Worm (Caenorhabditis elegans) whole organism, L4 larva: ENCODE data around the gene srh-282.

Source experiments
- F10B5.3 ChIP-seq: sonication (generic microtip); optimal IDR thresholded peaks from 2 replicates; lab custom pipeline; 2016; ENCODE audit warnings: mild to moderate bottlenecking, missing genetic modification characterization, missing compliant biosample characterization
- T20F7.1 ChIP-seq: fragments of 200-800 bp; sonication (Bioruptor generic); optimal IDR thresholded peaks from 2 replicates; lab custom pipeline; 2018; ENCODE audit warnings: mild to moderate bottlenecking, missing genetic modification characterization, missing compliant biosample characterization
- ZK546.5 ChIP-seq, 2 experiments: sonication (generic microtip); optimal IDR thresholded peaks; 2 replicates each; lab custom pipeline; 2017; ENCODE audit warnings: missing biosample characterization in 2 of 2, missing genetic modification characterization in 2 of 2
- aha-1 ChIP-seq: fragments of 150-350 bp; peaks from one replicate; lab custom pipeline; 2014; ENCODE audit warnings: missing biosample characterization, missing genetic modification characterization
- arid-1 ChIP-seq: fragments of 200-800 bp; sonication (Bioruptor generic); conservative IDR thresholded peaks from 2 replicates; pipeline ENCODE4 v1.3.6; 2022; ENCODE audit warnings: missing genetic modification reagents, missing genetic modification characterization, missing compliant biosample characterization
- attf-4 ChIP-seq: sonication (generic microtip); optimal IDR thresholded peaks from 3 replicates; lab custom pipeline; 2017; ENCODE audit warnings: missing biosample characterization, missing genetic modification characterization
- ceh-32 ChIP-seq: sonication (generic microtip); optimal IDR thresholded peaks from 2 replicates; lab custom pipeline; 2016; ENCODE audit warnings: mild to moderate bottlenecking, missing genetic modification characterization, missing compliant biosample characterization; ENCODE audit not compliant: poor library complexity
- ceh-44 ChIP-seq: fragments of 200-800 bp; sonication (Bioruptor generic); IDR thresholded peaks from 2 replicates; pipeline ENCODE4 v1.3.6; 2022; ENCODE audit warnings: missing genetic modification reagents, missing genetic modification characterization, missing compliant biosample characterization
- ceh-62 ChIP-seq: sonication (generic microtip); optimal IDR thresholded peaks from 2 replicates; lab custom pipeline; 2017; ENCODE audit warnings: missing biosample characterization, missing genetic modification characterization
- ceh-82 ChIP-seq: sonication (generic microtip); optimal IDR thresholded peaks from 2 replicates; lab custom pipeline; 2017; ENCODE audit warnings: missing biosample characterization, missing genetic modification characterization
- daf-19 ChIP-seq: fragments of 200-800 bp; sonication (Bioruptor generic); conservative IDR thresholded peaks from 2 replicates; pipeline ENCODE4 v1.3.6; 2022; ENCODE audit warnings: missing genetic modification characterization, missing compliant biosample characterization
- dmd-6 ChIP-seq: fragments of 200-800 bp; sonication (Bioruptor generic); IDR thresholded peaks from 2 replicates; pipeline ENCODE4 v1.3.6; 2022; ENCODE audit warnings: missing genetic modification reagents, missing genetic modification characterization, missing compliant biosample characterization
- dmd-9 ChIP-seq: fragments of 200-800 bp; sonication (Bioruptor generic); IDR thresholded peaks from 2 replicates; pipeline ENCODE4 v1.3.6; 2022; ENCODE audit warnings: missing genetic modification reagents, missing genetic modification characterization, missing compliant biosample characterization
- duxl-1 ChIP-seq: sonication (generic microtip); optimal IDR thresholded peaks from 2 replicates; lab custom pipeline; 2016; ENCODE audit warnings: mild to moderate bottlenecking, missing genetic modification characterization, moderate library complexity, missing compliant biosample characterization; ENCODE audit not compliant: poor library complexity
- dve-1 ChIP-seq: sonication (generic microtip); optimal IDR thresholded peaks from 2 replicates; lab custom pipeline; 2017; ENCODE audit warnings: antibody characterized with exemption, mild to moderate bottlenecking, missing genetic modification characterization, missing compliant biosample characterization; ENCODE audit not compliant: insufficient read depth
- egl-43 ChIP-seq: fragments of 200-800 bp; sonication (Bioruptor generic); IDR thresholded peaks from 2 replicates; pipeline ENCODE4 v1.3.6; 2022; ENCODE audit warnings: missing genetic modification reagents, missing genetic modification characterization, missing compliant biosample characterization
- fos-1 ChIP-seq: fragments of 150-350 bp; optimal IDR thresholded peaks from 2 replicates; lab custom pipeline; 2014; ENCODE audit warnings: missing biosample characterization, missing genetic modification characterization
- hlh-11 ChIP-seq: fragments of 200-800 bp; sonication (Bioruptor generic); optimal IDR thresholded peaks from 2 replicates; lab custom pipeline; 2018; ENCODE audit warnings: mild to moderate bottlenecking, missing genetic modification characterization, missing compliant biosample characterization
- hlh-30 ChIP-seq: sonication (generic microtip); optimal IDR thresholded peaks from 2 replicates; lab custom pipeline; 2017; ENCODE audit warnings: antibody characterized with exemption, mild to moderate bottlenecking, missing genetic modification characterization, missing compliant biosample characterization; ENCODE audit not compliant: insufficient read depth
- lim-7 ChIP-seq: fragments of 200-800 bp; sonication (Bioruptor generic); IDR thresholded peaks from 2 replicates; pipeline ENCODE4 v1.3.6; 2022; ENCODE audit warnings: missing genetic modification characterization, missing compliant biosample characterization
- lin-1 ChIP-seq: fragments of 200-800 bp; sonication (Bioruptor generic); IDR thresholded peaks from 2 replicates; pipeline ENCODE4 v1.3.6; 2022; ENCODE audit warnings: missing genetic modification reagents, missing genetic modification characterization, missing compliant biosample characterization
- lin-13 ChIP-seq: fragments of 150-350 bp; optimal IDR thresholded peaks from 2 replicates; lab custom pipeline; 2014; ENCODE audit warnings: missing biosample characterization, missing genetic modification reagents, missing genetic modification characterization
- lin-15B ChIP-seq: fragments of 150-350 bp; sonication (generic microtip); optimal IDR thresholded peaks from 3 replicates; lab custom pipeline; 2014; ENCODE audit warnings: missing biosample characterization, missing genetic modification characterization
- lsy-2 ChIP-seq, 2 experiments: fragments of 150-350 bp in 1 of 2; sonication (generic microtip) in 1 of 2; optimal IDR thresholded peaks; 2 replicates each; lab custom pipeline; 2014 to 2017; ENCODE audit warnings: missing biosample characterization in 2 of 2, missing genetic modification characterization in 2 of 2
- mdl-1 ChIP-seq, 2 experiments: fragments of 150-350 bp in 1 of 2; sonication (generic microtip) in 1 of 2; optimal IDR thresholded peaks; 2 replicates each; lab custom pipeline; 2014 to 2017; ENCODE audit warnings: missing biosample characterization in 2 of 2, missing genetic modification characterization in 2 of 2
- mdt-29 ChIP-seq: fragments of 200-800 bp; sonication (Bioruptor generic); IDR thresholded peaks from 2 replicates; pipeline ENCODE4 v1.3.6; 2022; ENCODE audit warnings: missing genetic modification reagents, missing genetic modification characterization, missing compliant biosample characterization
- mep-1 ChIP-seq: fragments of 150-350 bp; sonication (generic microtip); optimal IDR thresholded peaks from 3 replicates; lab custom pipeline; 2014; ENCODE audit warnings: missing biosample characterization, missing genetic modification characterization
- mxl-2 ChIP-seq: fragments of 200-800 bp; sonication (Bioruptor generic); conservative IDR thresholded peaks from 2 replicates; pipeline ENCODE4 v1.3.6; 2022; ENCODE audit warnings: missing genetic modification reagents, missing genetic modification characterization, missing compliant biosample characterization
- nhr-102 ChIP-seq: sonication (generic microtip); optimal IDR thresholded peaks from 2 replicates; lab custom pipeline; 2016; ENCODE audit warnings: mild to moderate bottlenecking, missing genetic modification characterization, moderate library complexity, missing compliant biosample characterization
- nhr-28 ChIP-seq: fragments of 150-350 bp; optimal IDR thresholded peaks from 2 replicates; lab custom pipeline; 2014; ENCODE audit warnings: missing biosample characterization, missing genetic modification characterization
- nhr-41 ChIP-seq: fragments of 200-800 bp; sonication (Bioruptor generic); IDR thresholded peaks from 2 replicates; pipeline ENCODE4 v1.3.6; 2022; ENCODE audit warnings: missing genetic modification reagents, missing genetic modification characterization, missing compliant biosample characterization
- nhr-48 ChIP-seq: sonication (generic microtip); optimal IDR thresholded peaks from 2 replicates; lab custom pipeline; 2016; ENCODE audit warnings: mild to moderate bottlenecking, missing genetic modification characterization, missing compliant biosample characterization
- pha-4 ChIP-seq, 2 experiments: fragments of 150-350 bp in 1 of 2; fragments of 200-800 bp in 1 of 2; sonication (Bioruptor generic) in 1 of 2; IDR thresholded peaks in 1 of 2; optimal IDR thresholded peaks in 1 of 2; 2 replicates each; pipeline versions ENCODE4 v1.3.6 to Lab custom; 2014 to 2022; ENCODE audit warnings: missing genetic modification characterization in 2 of 2, missing genetic modification reagents in 2 of 2, missing biosample characterization in 1 of 2, missing compliant biosample characterization in 1 of 2
- php-3 ChIP-seq: fragments of 200-800 bp; sonication (Bioruptor generic); IDR thresholded peaks from 2 replicates; pipeline ENCODE4 v1.3.6; 2022; ENCODE audit warnings: missing genetic modification reagents, missing genetic modification characterization, missing compliant biosample characterization
- pqm-1 ChIP-seq: sonication (generic microtip); optimal IDR thresholded peaks from 2 replicates; lab custom pipeline; 2017; ENCODE audit warnings: missing biosample characterization, missing genetic modification characterization
- rbr-2 ChIP-seq: sonication (generic microtip); optimal IDR thresholded peaks from 2 replicates; lab custom pipeline; 2016; ENCODE audit warnings: missing genotype, missing genetic modification characterization, missing compliant biosample characterization
- skn-1 ChIP-seq: fragments of 150-350 bp; optimal IDR thresholded peaks from 2 replicates; lab custom pipeline; 2014; ENCODE audit warnings: missing biosample characterization, missing genetic modification characterization
- snpc-1.2 ChIP-seq: fragments of 200-800 bp; sonication (Bioruptor generic); IDR thresholded peaks from 2 replicates; pipeline ENCODE4 v1.3.6; 2022; ENCODE audit warnings: missing genetic modification reagents, missing genetic modification characterization, missing compliant biosample characterization
- unc-39 ChIP-seq: sonication (generic microtip); optimal IDR thresholded peaks from 2 replicates; lab custom pipeline; 2017; ENCODE audit warnings: missing biosample characterization, missing genetic modification characterization
- unc-62 ChIP-seq, 3 experiments: fragments of 150-350 bp in 1 of 3; sonication (generic microtip); optimal IDR thresholded peaks in 2 of 3; peaks in 1 of 3; 1 replicate in 1 of 3; 2 replicates in 2 of 3; lab custom pipeline; 2014 to 2017; ENCODE audit warnings: missing biosample characterization in 3 of 3, missing genetic modification characterization in 3 of 3, missing genetic modification reagents in 3 of 3, missing genotype in 1 of 3
- ztf-7 ChIP-seq: fragments of 150-350 bp; optimal IDR thresholded peaks from 2 replicates; lab custom pipeline; 2014; ENCODE audit warnings: missing biosample characterization, missing genetic modification characterization

srh-282 gene

ce11 chrIV:309526-309925, 36.3 kb upstream of the srh-282 start:
- no peak for TF ChIP-seq nhr-41
- TF ChIP-seq nhr-48 (tag; lab: Kevin White, UChicago), result peak; percentile 68
- peak; percentile 56 for TF ChIP-seq dmd-6
- no peak for TF ChIP-seq ZK546.5 (tag; optimal IDR thresholded peaks at IDR 0.05; lab: Kevin White, UChicago)
- no peak for TF ChIP-seq egl-43
- peak in 1 of 2 experiments; percentile 62 for TF ChIP-seq mdl-1 (tag; optimal IDR thresholded peaks at IDR 0.05; lab: Kevin White, UChicago)
- no peak for TF ChIP-seq mdt-29
- no peak for TF ChIP-seq lin-1 (GFP tag; lab: Robert Waterston, UW)
- TF ChIP-seq F10B5.3 (tag; lab: Kevin White, UChicago), result no peak
- TF ChIP-seq dve-1 (tag; lab: Kevin White, UChicago), result peak; percentile 8
- peak; percentile 19 for TF ChIP-seq aha-1
- TF ChIP-seq lin-13 (GFP tag; lab: Kevin White, UChicago), result no peak
- TF ChIP-seq dmd-9 (GFP tag; lab: Robert Waterston, UW), result no peak
- TF ChIP-seq lin-15B, result no peak
- no peak for TF ChIP-seq rbr-2 (tag; lab: Kevin White, UChicago)
- TF ChIP-seq ceh-44, result no peak
- peak; percentile 41 for TF ChIP-seq T20F7.1 (GFP tag; lab: Kevin White, UChicago)
- no peak for TF ChIP-seq lim-7 (GFP tag; lab: Robert Waterston, UW)
- TF ChIP-seq nhr-28 (tag; lab: Kevin White, UChicago), result peak; percentile 18
- no peak for TF ChIP-seq daf-19 (GFP tag; lab: Robert Waterston, UW)
- no peak for TF ChIP-seq snpc-1.2 (GFP tag; lab: Robert Waterston, UW)
- peak; percentile 80 for TF ChIP-seq hlh-30 (tag; lab: Kevin White, UChicago)
- no peak for TF ChIP-seq arid-1 (GFP tag; lab: Robert Waterston, UW)
- TF ChIP-seq unc-62 (GFP tag; optimal IDR thresholded peaks at IDR 0.05 in 1 of 2; lab: Kevin White, UChicago), result peak in 1 of 2 experiments; percentile 17
- no peak for TF ChIP-seq unc-62 (tag; optimal IDR thresholded peaks at IDR 0.05; lab: Kevin White, UChicago)
- no peak for TF ChIP-seq nhr-102
- TF ChIP-seq ceh-82, result no peak
- TF ChIP-seq hlh-11 (tag; lab: Kevin White, UChicago), result peak; percentile 57

- TF ChIP-seq lim-7 (GFP tag; lab: Robert Waterston, UW), result no peak
- no peak for TF ChIP-seq mxl-2 (GFP tag; lab: Robert Waterston, UW)
- TF ChIP-seq dve-1 (tag; lab: Kevin White, UChicago), result no peak
- TF ChIP-seq lsy-2 (tag; optimal IDR thresholded peaks at IDR 0.05; lab: Kevin White, UChicago), result no peak
- no peak for TF ChIP-seq duxl-1 (tag; lab: Kevin White, UChicago)
- TF ChIP-seq ztf-7, result no peak
- no peak for TF ChIP-seq pqm-1 (tag; lab: Kevin White, UChicago)
- TF ChIP-seq fos-1 (tag; lab: Kevin White, UChicago), result no peak
- no peak for TF ChIP-seq ceh-32 (tag; lab: Kevin White, UChicago)
- no peak for TF ChIP-seq skn-1 (tag; lab: Kevin White, UChicago)
- TF ChIP-seq php-3, result no peak
- TF ChIP-seq unc-39 (tag; lab: Kevin White, UChicago), result no peak
- TF ChIP-seq dmd-9 (GFP tag; lab: Robert Waterston, UW), result no peak
- TF ChIP-seq pha-4 (GFP tag; IDR thresholded peaks at IDR 0.05; lab: Robert Waterston, UW), result no peak
- TF ChIP-seq pha-4 (tag; optimal IDR thresholded peaks at IDR 0.05; lab: Kevin White, UChicago), result no peak
- no peak for TF ChIP-seq ceh-62 (tag; lab: Kevin White, UChicago)
- no peak for TF ChIP-seq attf-4
- no peak for TF ChIP-seq mep-1 (tag; lab: Kevin White, UChicago)
Measured at ce11 chrIV:307205-307604, 34.0 kb upstream of the srh-282 start, which contains the start of gene swt-1. Gene swt-1 (plus strand): TSS chrIV:307505.
